Worm (Caenorhabditis elegans) whole organism, late embryonic: ENCODE results near the gene unc-39.

Experiments
- ceh-2 ChIP-seq: sonication (generic microtip); optimal IDR thresholded peaks from 2 replicates; lab custom pipeline; 2016; ENCODE audit warnings: missing genotype, missing genetic modification characterization, missing compliant biosample characterization
- dmd-4 ChIP-seq: sonication (generic microtip); optimal IDR thresholded peaks from 2 replicates; lab custom pipeline; 2016; ENCODE audit warnings: borderline replicate concordance, missing genetic modification characterization, missing compliant biosample characterization
- ets-4 ChIP-seq: sonication (generic microtip); optimal IDR thresholded peaks from 2 replicates; lab custom pipeline; 2016; ENCODE audit warnings: missing genetic modification characterization, missing compliant biosample characterization
- fkh-10 ChIP-seq: fragments of 150-350 bp; optimal IDR thresholded peaks from 2 replicates; lab custom pipeline; 2014; ENCODE audit warnings: missing biosample characterization, missing genetic modification reagents, missing genetic modification characterization
- hlh-15 ChIP-seq: sonication (generic microtip); optimal IDR thresholded peaks from 2 replicates; lab custom pipeline; 2016; ENCODE audit warnings: missing genetic modification characterization, missing compliant biosample characterization
- hlh-30 ChIP-seq: sonication (generic microtip); optimal IDR thresholded peaks from 2 replicates; lab custom pipeline; 2017; ENCODE audit warnings: antibody characterized with exemption, missing genetic modification characterization, missing compliant biosample characterization; ENCODE audit not compliant: insufficient read depth
- lim-6 ChIP-seq: sonication (generic microtip); optimal IDR thresholded peaks from 2 replicates; lab custom pipeline; 2016; ENCODE audit warnings: missing genetic modification characterization, missing compliant biosample characterization
- mec-3 ChIP-seq: sonication (generic microtip); optimal IDR thresholded peaks from 2 replicates; lab custom pipeline; 2016; ENCODE audit warnings: borderline replicate concordance, missing genetic modification characterization, missing compliant biosample characterization
- nhr-11 ChIP-seq: fragments of 150-350 bp; optimal IDR thresholded peaks from 2 replicates; lab custom pipeline; 2014; ENCODE audit warnings: missing biosample characterization, missing genetic modification characterization
- sdc-2 ChIP-seq: sonication (generic microtip); optimal IDR thresholded peaks from 2 replicates; lab custom pipeline; 2016; ENCODE audit warnings: missing genotype, missing genetic modification characterization, missing compliant biosample characterization

DNA sequence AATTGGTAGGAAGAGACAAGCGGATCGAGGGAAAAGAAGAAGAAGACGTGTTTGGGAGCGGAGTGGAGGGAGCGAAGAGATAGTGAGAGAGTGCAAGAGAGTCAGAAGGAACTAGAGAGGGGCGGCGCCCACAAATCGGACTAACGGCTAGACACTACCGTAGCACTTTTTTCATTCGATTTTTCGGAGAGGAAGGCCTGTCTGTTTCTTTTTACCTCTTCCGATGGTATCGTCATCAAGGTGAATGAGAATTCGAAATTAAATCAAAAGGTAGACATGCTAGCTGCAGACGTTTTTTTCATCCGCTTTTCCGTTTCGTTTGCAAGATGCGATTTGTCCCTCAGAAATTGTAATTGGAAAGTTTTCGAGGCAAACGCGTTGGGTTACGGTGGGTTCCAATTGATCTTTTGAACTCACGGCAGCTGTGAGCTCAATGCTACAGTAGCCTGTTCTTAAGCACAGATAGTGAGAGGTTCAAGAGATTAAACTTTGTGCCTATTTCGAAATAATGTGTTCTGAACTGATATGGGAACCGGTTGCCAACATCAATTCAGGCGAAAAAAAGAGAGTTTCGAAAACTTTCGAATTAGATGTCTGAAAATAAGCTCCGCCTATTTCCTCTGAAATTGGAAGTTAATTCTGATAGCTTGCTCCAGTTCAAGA lies 8.2 kb upstream of the unc-39 start:
- TF ChIP-seq hlh-15 (tag; lab: Kevin White, UChicago) (no peak), hlh-30 (tag; lab: Kevin White, UChicago) (no peak), lim-6 (tag; lab: Kevin White, UChicago) (no peak), ets-4 (tag; lab: Kevin White, UChicago) (no peak), nhr-11 (tag; lab: Kevin White, UChicago) (no peak), mec-3 (no peak), dmd-4 (tag; lab: Kevin White, UChicago) (no peak), sdc-2 (tag; lab: Kevin White, UChicago) (no peak), ceh-2 (tag; lab: Kevin White, UChicago) (no peak), fkh-10 (no peak)
